Worm (Caenorhabditis elegans) whole organism, young adult: Measurements from ENCODE around the gene C25H3.1.
A peak's percentile ranks its signal among the peaks of the same experiment; 100 is the strongest.

Experiments used
- B0261.1 ChIP-seq: sonication (generic microtip); optimal IDR thresholded peaks from 2 replicates; lab custom pipeline; 2016; ENCODE audit warnings: mild to moderate bottlenecking, missing genetic modification characterization, moderate library complexity, missing compliant biosample characterization
- F23B12.7 ChIP-seq: sonication (generic microtip); optimal IDR thresholded peaks from 2 replicates; lab custom pipeline; 2017; ENCODE audit warnings: missing genetic modification characterization, mild to moderate bottlenecking, missing compliant biosample characterization, antibody characterized with exemption, moderate library complexity; ENCODE audit not compliant: insufficient read depth
- F37B4.10 ChIP-seq: fragments of 200-800 bp; sonication (Bioruptor generic); IDR thresholded peaks from 2 replicates; pipeline ENCODE4 v1.3.6; 2022; ENCODE audit warnings: missing genetic modification characterization, missing compliant biosample characterization
- F49E8.2 ChIP-seq: sonication (generic microtip); optimal IDR thresholded peaks from 3 replicates; lab custom pipeline; 2017; ENCODE audit warnings: missing genetic modification characterization, mild to moderate bottlenecking, missing compliant biosample characterization, antibody characterized with exemption, moderate library complexity; ENCODE audit not compliant: insufficient read depth
- F52B5.7 ChIP-seq: sonication (generic microtip); optimal IDR thresholded peaks from 2 replicates; lab custom pipeline; 2016; ENCODE audit warnings: mild to moderate bottlenecking, missing genetic modification characterization, missing compliant biosample characterization
- F57C9.4 ChIP-seq: sonication (generic microtip); optimal IDR thresholded peaks from 2 replicates; lab custom pipeline; 2017; ENCODE audit warnings: mild to moderate bottlenecking, missing genetic modification characterization, missing compliant biosample characterization
- K11D2.4 ChIP-seq: fragments of 200-800 bp; sonication (Bioruptor generic); IDR thresholded peaks from 2 replicates; pipeline ENCODE4 v1.3.6; 2022; ENCODE audit warnings: missing genetic modification reagents, missing genetic modification characterization, missing compliant biosample characterization
- K12H6.12 ChIP-seq: fragments of 200-800 bp; sonication (Bioruptor generic); optimal IDR thresholded peaks from 2 replicates; lab custom pipeline; 2018; ENCODE audit warnings: mild to moderate bottlenecking, missing genetic modification characterization, missing compliant biosample characterization
- T07F8.4 ChIP-seq: sonication (generic microtip); optimal IDR thresholded peaks from 2 replicates; lab custom pipeline; 2016; ENCODE audit warnings: mild to moderate bottlenecking, missing genetic modification characterization, moderate library complexity, missing compliant biosample characterization
- Y95B8A.8 ChIP-seq: fragments of 200-800 bp; sonication (Bioruptor generic); IDR thresholded peaks from 2 replicates; pipeline ENCODE4 v1.3.6; 2022; ENCODE audit warnings: missing genetic modification reagents, missing genetic modification characterization, missing compliant biosample characterization
- ZK185.1 ChIP-seq: sonication (generic microtip); optimal IDR thresholded peaks from 2 replicates; lab custom pipeline; 2016; ENCODE audit warnings: mild to moderate bottlenecking, missing genetic modification characterization, missing compliant biosample characterization; ENCODE audit not compliant: poor library complexity, severe bottlenecking
- aptf-2 ChIP-seq: fragments of 200-800 bp; sonication (Bioruptor generic); conservative IDR thresholded peaks from 2 replicates; pipeline ENCODE4 v1.3.6; 2022; ENCODE audit warnings: missing genetic modification reagents, missing genetic modification characterization, missing compliant biosample characterization
- atf-7 ChIP-seq: sonication (generic microtip); optimal IDR thresholded peaks from 2 replicates; lab custom pipeline; 2017; ENCODE audit warnings: mild to moderate bottlenecking, missing genetic modification characterization, missing compliant biosample characterization
- athp-1 ChIP-seq: sonication (generic microtip); optimal IDR thresholded peaks from 2 replicates; lab custom pipeline; 2017; ENCODE audit warnings: mild to moderate bottlenecking, missing genetic modification characterization, missing compliant biosample characterization
- attf-5 ChIP-seq: fragments of 200-800 bp; sonication (Bioruptor generic); optimal IDR thresholded peaks from 2 replicates; lab custom pipeline; 2018; ENCODE audit warnings: mild to moderate bottlenecking, missing genetic modification characterization, missing compliant biosample characterization
- bed-1 ChIP-seq: fragments of 200-800 bp; sonication (Bioruptor generic); IDR thresholded peaks from 2 replicates; pipeline ENCODE4 v1.3.6; 2022; ENCODE audit warnings: missing genetic modification reagents, missing genetic modification characterization, missing compliant biosample characterization
- ceh-40 ChIP-seq: fragments of 200-800 bp; sonication (Bioruptor generic); IDR thresholded peaks from 2 replicates; pipeline ENCODE4 v1.3.6; 2022; ENCODE audit warnings: missing genetic modification characterization, missing compliant biosample characterization
- ceh-58 ChIP-seq: fragments of 200-800 bp; sonication (Bioruptor generic); IDR thresholded peaks from 2 replicates; pipeline ENCODE4 v1.3.6; 2022; ENCODE audit warnings: missing genetic modification characterization, missing compliant biosample characterization
- ceh-79 ChIP-seq: sonication (generic microtip); optimal IDR thresholded peaks from 2 replicates; lab custom pipeline; 2017; ENCODE audit warnings: mild to moderate bottlenecking, missing genetic modification characterization, missing compliant biosample characterization
- chd-7 ChIP-seq: sonication (generic microtip); optimal IDR thresholded peaks from 2 replicates; lab custom pipeline; 2016; ENCODE audit warnings: mild to moderate bottlenecking, missing genetic modification characterization, moderate library complexity, missing compliant biosample characterization
- dox-1 ChIP-seq: fragments of 200-800 bp; sonication (Bioruptor generic); IDR thresholded peaks from 2 replicates; pipeline ENCODE4 v1.3.6; 2022; ENCODE audit warnings: missing genetic modification reagents, missing genetic modification characterization, missing compliant biosample characterization
- dpl-1 ChIP-seq: fragments of 150-350 bp; optimal IDR thresholded peaks from 2 replicates; lab custom pipeline; 2014; ENCODE audit warnings: missing biosample characterization, missing genetic modification reagents, missing genetic modification characterization
- egl-44 ChIP-seq: fragments of 200-800 bp; sonication (Bioruptor generic); IDR thresholded peaks from 2 replicates; pipeline ENCODE4 v1.3.6; 2022; ENCODE audit warnings: missing genetic modification reagents, missing genetic modification characterization, missing compliant biosample characterization
- egrh-3 ChIP-seq: fragments of 200-800 bp; sonication (Bioruptor generic); IDR thresholded peaks from 2 replicates; pipeline ENCODE4 v1.3.6; 2022; ENCODE audit warnings: missing genetic modification reagents, missing genetic modification characterization, missing compliant biosample characterization
- ets-4 ChIP-seq: fragments of 200-800 bp; sonication (Bioruptor generic); optimal IDR thresholded peaks from 2 replicates; lab custom pipeline; 2018; ENCODE audit warnings: mild to moderate bottlenecking, missing genetic modification characterization, missing compliant biosample characterization
- hlh-26 ChIP-seq: fragments of 200-800 bp; sonication (Bioruptor generic); conservative IDR thresholded peaks from 2 replicates; pipeline ENCODE4 v1.3.6; 2022; ENCODE audit warnings: missing genetic modification reagents, missing genetic modification characterization, missing compliant biosample characterization
- hmg-20 ChIP-seq: fragments of 200-800 bp; sonication (Bioruptor generic); IDR thresholded peaks from 2 replicates; pipeline ENCODE4 v1.3.6; 2022; ENCODE audit warnings: missing genetic modification reagents, missing genetic modification characterization, missing compliant biosample characterization
- lag-1 ChIP-seq: fragments of 200-800 bp; sonication (Bioruptor generic); IDR thresholded peaks from 2 replicates; pipeline ENCODE4 v1.3.6; 2022; ENCODE audit warnings: missing genetic modification reagents, missing genetic modification characterization, missing compliant biosample characterization
- let-526 ChIP-seq: fragments of 200-800 bp; sonication (Bioruptor generic); IDR thresholded peaks from 2 replicates; pipeline ENCODE4 v1.3.6; 2022; ENCODE audit warnings: missing genetic modification reagents, missing genetic modification characterization, missing compliant biosample characterization
- lsy-27 ChIP-seq: sonication (generic microtip); optimal IDR thresholded peaks from 2 replicates; lab custom pipeline; 2017; ENCODE audit warnings: missing genetic modification characterization, mild to moderate bottlenecking, missing compliant biosample characterization, antibody characterized with exemption, missing genotype, borderline replicate concordance; ENCODE audit not compliant: insufficient read depth
- madf-10 ChIP-seq: sonication (generic microtip); optimal IDR thresholded peaks from 2 replicates; lab custom pipeline; 2016; ENCODE audit warnings: mild to moderate bottlenecking, missing genetic modification characterization, missing compliant biosample characterization
- madf-3 ChIP-seq: fragments of 200-800 bp; sonication (Bioruptor generic); IDR thresholded peaks from 2 replicates; pipeline ENCODE4 v1.3.6; 2022; ENCODE audit warnings: missing genetic modification reagents, missing genetic modification characterization, missing compliant biosample characterization
- madf-6 ChIP-seq: fragments of 200-800 bp; sonication (Bioruptor generic); IDR thresholded peaks from 2 replicates; pipeline ENCODE4 v1.3.6; 2022; ENCODE audit warnings: missing genetic modification reagents, missing genetic modification characterization, missing compliant biosample characterization
- mcd-1 ChIP-seq: fragments of 200-800 bp; sonication (Bioruptor generic); IDR thresholded peaks from 2 replicates; pipeline ENCODE4 v1.3.6; 2022; ENCODE audit warnings: missing genetic modification reagents, missing genetic modification characterization, missing compliant biosample characterization
- mes-4 ChIP-seq: sonication (generic microtip); optimal IDR thresholded peaks from 2 replicates; lab custom pipeline; 2016; ENCODE audit warnings: missing genotype, missing genetic modification characterization, missing compliant biosample characterization
- mxl-1 ChIP-seq: sonication (generic microtip); optimal IDR thresholded peaks from 2 replicates; lab custom pipeline; 2016; ENCODE audit warnings: missing genetic modification characterization, missing compliant biosample characterization
- nfya-1 ChIP-seq: sonication (generic microtip); optimal IDR thresholded peaks from 2 replicates; lab custom pipeline; 2017; ENCODE audit warnings: antibody characterized with exemption, missing compliant biosample characterization, missing genetic modification characterization, borderline replicate concordance; ENCODE audit not compliant: insufficient read depth
- nhr-179 ChIP-seq: sonication (generic microtip); optimal IDR thresholded peaks from 2 replicates; lab custom pipeline; 2016; ENCODE audit warnings: mild to moderate bottlenecking, missing genetic modification characterization, missing compliant biosample characterization
- nhr-27 ChIP-seq: fragments of 200-800 bp; sonication (Bioruptor generic); optimal IDR thresholded peaks from 2 replicates; lab custom pipeline; 2018; ENCODE audit warnings: mild to moderate bottlenecking, missing genetic modification characterization, moderate library complexity, missing compliant biosample characterization
- pbrm-1 ChIP-seq: fragments of 200-800 bp; sonication (Bioruptor generic); IDR thresholded peaks from 2 replicates; pipeline ENCODE4 v1.3.6; 2022; ENCODE audit warnings: missing genetic modification reagents, missing genetic modification characterization, missing compliant biosample characterization
- pha-4 ChIP-seq: fragments of 150-350 bp; sonication (generic microtip); optimal IDR thresholded peaks from 2 replicates; lab custom pipeline; 2014; ENCODE audit warnings: missing biosample characterization, missing genetic modification reagents, missing genetic modification characterization
- snpc-3.4 ChIP-seq: sonication (generic microtip); optimal IDR thresholded peaks from 2 replicates; lab custom pipeline; 2017; ENCODE audit warnings: missing genetic modification characterization, mild to moderate bottlenecking, missing compliant biosample characterization, antibody characterized with exemption, moderate library complexity, missing genotype, missing genetic modification reagents
- unc-62 ChIP-seq: fragments of 150-350 bp; optimal IDR thresholded peaks from 2 replicates; lab custom pipeline; 2014; ENCODE audit warnings: missing biosample characterization, missing genetic modification reagents, missing genetic modification characterization
- ztf-18 ChIP-seq: sonication (generic microtip); optimal IDR thresholded peaks from 2 replicates; lab custom pipeline; 2016; ENCODE audit warnings: missing genotype, mild to moderate bottlenecking, missing genetic modification characterization, missing compliant biosample characterization
- ztf-22 ChIP-seq: fragments of 200-800 bp; sonication (Bioruptor generic); optimal IDR thresholded peaks from 2 replicates; lab custom pipeline; 2018; ENCODE audit warnings: mild to moderate bottlenecking, missing genetic modification characterization, moderate library complexity, missing compliant biosample characterization
- ztf-3 ChIP-seq: fragments of 200-800 bp; sonication (Bioruptor generic); optimal IDR thresholded peaks from 2 replicates; lab custom pipeline; 2018; ENCODE audit warnings: mild to moderate bottlenecking, missing genetic modification characterization, missing compliant biosample characterization
- ztf-6 ChIP-seq: fragments of 200-800 bp; sonication (Bioruptor generic); IDR thresholded peaks from 2 replicates; pipeline ENCODE4 v1.3.6; 2022; ENCODE audit warnings: missing genetic modification reagents, missing genetic modification characterization, missing compliant biosample characterization

The C25H3.1 gene

ce11 chrII:5649236-5650004 lies 49.5 kb upstream of the C25H3.1 start, which contains the start of the genes sam-4, F59E12.17 and zyg-1 (continued):
- TF ChIP-seq madf-6 (GFP tag; lab: Robert Waterston, UW) (peak; percentile 71), ceh-79 (no peak), mcd-1 (GFP tag; lab: Robert Waterston, UW) (peak; percentile 85), atf-7 (tag; lab: Kevin White, UChicago) (no peak), mxl-1 (tag; lab: Kevin White, UChicago) (no peak), lag-1 (no peak), pha-4 (tag; lab: Kevin White, UChicago) (no peak), aptf-2 (GFP tag; lab: Robert Waterston, UW) (peak; percentile 52; the same call in 1 of the 2 replicates), dpl-1 (peak; percentile 42), pbrm-1 (peak; percentile 21; the same call in 1 of the 2 replicates), madf-3 (GFP tag; lab: Robert Waterston, UW) (peak; percentile 67; the same call in 1 of the 2 replicates), mes-4 (tag; lab: Kevin White, UChicago) (no peak), egl-44 (0 out of 2 replicates have a peak, but pooled peaks have one; percentile 23), bed-1 (GFP tag; lab: Robert Waterston, UW) (no peak), let-526 (GFP tag; lab: Robert Waterston, UW) (0 out of 2 replicates have a peak, but pooled peaks have one; percentile 35), attf-5 (GFP tag; lab: Kevin White, UChicago) (peak; percentile 85), nfya-1 (tag; lab: Kevin White, UChicago) (no peak), hlh-26 (GFP tag; lab: Robert Waterston, UW) (no peak), athp-1 (tag; lab: Kevin White, UChicago) (peak; percentile 7), F57C9.4 (tag; lab: Kevin White, UChicago) (no peak), Y95B8A.8 (GFP tag; lab: Robert Waterston, UW) (0 out of 2 replicates have a peak, but pooled peaks have one; percentile 42), B0261.1 (tag; lab: Kevin White, UChicago) (no peak), nhr-27 (tag; lab: Kevin White, UChicago) (no peak), F49E8.2 (tag; lab: Kevin White, UChicago) (peak; percentile 80), egrh-3 (GFP tag; lab: Robert Waterston, UW) (peak; percentile 53), hmg-20 (GFP tag; lab: Robert Waterston, UW) (no peak), ztf-6 (no peak), T07F8.4 (tag; lab: Kevin White, UChicago) (no peak), F23B12.7 (tag; lab: Kevin White, UChicago) (peak; percentile 83), snpc-3.4 (tag; lab: Kevin White, UChicago) (peak; percentile 74), nhr-179 (tag; lab: Kevin White, UChicago) (no peak), ceh-58 (GFP tag; lab: Robert Waterston, UW) (no peak), ets-4 (GFP tag; lab: Kevin White, UChicago) (no peak), K12H6.12 (peak; percentile 31), K11D2.4 (GFP tag; lab: Robert Waterston, UW) (no peak), ztf-3 (GFP tag; lab: Kevin White, UChicago) (no peak), F37B4.10 (GFP tag; lab: Robert Waterston, UW) (no peak), unc-62 (GFP tag; lab: Kevin White, UChicago) (no peak), madf-10 (tag; lab: Kevin White, UChicago) (no peak), ztf-18 (tag; lab: Kevin White, UChicago) (peak; percentile 39), ztf-22 (no peak), ceh-40 (GFP tag; lab: Robert Waterston, UW) (no peak), F52B5.7 (tag; lab: Kevin White, UChicago) (no peak), chd-7 (no peak), dox-1 (peak; percentile 91), ZK185.1 (tag; lab: Kevin White, UChicago) (peak; percentile 46), lsy-27 (tag; lab: Kevin White, UChicago) (no peak)
